Fruit fly (Drosophila melanogaster) whole organism, embryonic: Measurements from ENCODE around the gene CG4020.

Experiments used
- BEAF-32 ChIP-seq: fragments of 200-800 bp; sonication (Bioruptor generic); optimal IDR thresholded peaks from 3 replicates; lab custom pipeline; 2017; ENCODE audit warnings: missing biosample characterization, missing genetic modification characterization, mild to moderate bottlenecking, moderate library complexity, missing genetic modification reagents
- CG11723 ChIP-seq: fragments of 200-800 bp; sonication (Bioruptor generic); optimal IDR thresholded peaks from 2 replicates; lab custom pipeline; 2017; ENCODE audit warnings: missing biosample characterization, mild to moderate bottlenecking, missing genetic modification characterization
- CG15011 ChIP-seq: fragments of 200-800 bp; sonication (Bioruptor generic); optimal IDR thresholded peaks from 3 replicates; lab custom pipeline; 2018; ENCODE audit warnings: missing biosample characterization, mild to moderate bottlenecking, missing genetic modification characterization
- CG16815 ChIP-seq: fragments of 200-800 bp; sonication (Bioruptor generic); optimal IDR thresholded peaks from 3 replicates; lab custom pipeline; 2017; ENCODE audit warnings: missing biosample characterization, mild to moderate bottlenecking, missing genetic modification characterization
- CG18262 ChIP-seq: fragments of 200-800 bp; optimal IDR thresholded peaks from 3 replicates; lab custom pipeline; 2019; ENCODE audit warnings: missing biosample characterization, mild to moderate bottlenecking, missing genetic modification characterization, moderate library complexity
- CG18476 ChIP-seq: fragments of 200-800 bp; sonication (Bioruptor generic); optimal IDR thresholded peaks from 2 replicates; lab custom pipeline; 2016; ENCODE audit warnings: missing biosample characterization, mild to moderate bottlenecking, missing genetic modification characterization
- CG18599 ChIP-seq: fragments of 200-800 bp; sonication (Bioruptor generic); optimal IDR thresholded peaks from 3 replicates; lab custom pipeline; 2017; ENCODE audit warnings: missing biosample characterization, missing genetic modification characterization, mild to moderate bottlenecking, moderate library complexity, missing genetic modification reagents
- CG2116 ChIP-seq: fragments of 200-800 bp; sonication (Bioruptor generic); optimal IDR thresholded peaks from 3 replicates; lab custom pipeline; 2018; ENCODE audit warnings: missing biosample characterization, mild to moderate bottlenecking, missing genetic modification characterization
- CG2199 ChIP-seq: fragments of 200-800 bp; sonication (Bioruptor generic); IDR thresholded peaks from 3 replicates; pipeline ENCODE4 v1.3.6; 2022; ENCODE audit warnings: missing biosample characterization, missing genetic modification characterization
- CG3163 ChIP-seq: fragments of 200-800 bp; sonication (Bioruptor generic); optimal IDR thresholded peaks from 3 replicates; lab custom pipeline; 2016; ENCODE audit warnings: missing biosample characterization, missing genetic modification characterization
- CG34376 ChIP-seq: fragments of 200-800 bp; sonication (Bioruptor generic); optimal IDR thresholded peaks from 2 replicates; lab custom pipeline; 2018; ENCODE audit warnings: missing biosample characterization, mild to moderate bottlenecking, missing genetic modification characterization
- CG43689 ChIP-seq: fragments of 200-800 bp; sonication (Bioruptor generic); IDR thresholded peaks from 2 replicates; pipeline ENCODE4 v1.3.6; 2022; ENCODE audit warnings: missing biosample characterization, missing genetic modification characterization
- CG4424 ChIP-seq: fragments of 200-800 bp; sonication (Bioruptor generic); optimal IDR thresholded peaks from 3 replicates; lab custom pipeline; 2016; ENCODE audit warnings: missing biosample characterization, missing genetic modification characterization
- CG5180 ChIP-seq: fragments of 200-800 bp; sonication (Bioruptor generic); optimal IDR thresholded peaks from 3 replicates; lab custom pipeline; 2017; ENCODE audit warnings: missing biosample characterization, missing genetic modification characterization, mild to moderate bottlenecking, moderate library complexity, missing genetic modification reagents
- CG5245 ChIP-seq: fragments of 200-800 bp; sonication (Bioruptor generic); optimal IDR thresholded peaks from 3 replicates; lab custom pipeline; 2016; ENCODE audit warnings: missing biosample characterization, missing genetic modification characterization
- CG6689 ChIP-seq: fragments of 200-800 bp; sonication (Bioruptor generic); IDR thresholded peaks from 2 replicates; pipeline ENCODE4 v1.3.6; 2022; ENCODE audit warnings: missing biosample characterization, missing genetic modification characterization
- CG7372 ChIP-seq: fragments of 200-800 bp; sonication (Bioruptor generic); IDR thresholded peaks from 2 replicates; pipeline ENCODE4 v1.3.6; 2022; ENCODE audit warnings: missing biosample characterization, missing genetic modification characterization
- CG7786 ChIP-seq: fragments of 200-800 bp; sonication (Bioruptor generic); optimal IDR thresholded peaks from 2 replicates; lab custom pipeline; 2016; ENCODE audit warnings: missing biosample characterization, missing genetic modification characterization
- CG9797 ChIP-seq: fragments of 200-800 bp; sonication (Bioruptor generic); optimal IDR thresholded peaks from 3 replicates; lab custom pipeline; 2018; ENCODE audit warnings: missing biosample characterization, mild to moderate bottlenecking, missing genetic modification characterization
- CG9876 ChIP-seq: fragments of 200-800 bp; sonication (Bioruptor generic); optimal IDR thresholded peaks from 2 replicates; lab custom pipeline; 2016; ENCODE audit warnings: missing biosample characterization, missing genetic modification characterization
- CG9932 ChIP-seq: fragments of 200-800 bp; sonication (Bioruptor generic); IDR thresholded peaks from 2 replicates; pipeline ENCODE4 v1.3.6; 2022; ENCODE audit warnings: missing biosample characterization, missing genetic modification characterization
- CkIIα-i1 ChIP-seq: fragments of 200-800 bp; sonication (Bioruptor generic); IDR thresholded peaks from 2 replicates; pipeline ENCODE4 v1.3.6; 2022; ENCODE audit warnings: missing biosample characterization, missing genetic modification characterization
- Jarid2 ChIP-seq: fragments of 200-800 bp; sonication (Bioruptor generic); optimal IDR thresholded peaks from 3 replicates; lab custom pipeline; 2017; ENCODE audit warnings: mild to moderate bottlenecking, missing biosample characterization, missing genetic modification reagents, missing genetic modification characterization
- NC2β ChIP-seq: fragments of 200-800 bp; sonication (Bioruptor generic); optimal IDR thresholded peaks from 2 replicates; lab custom pipeline; 2016; ENCODE audit warnings: missing biosample characterization, missing genetic modification characterization
- NfI ChIP-seq: fragments of 200-800 bp; sonication (Bioruptor generic); optimal IDR thresholded peaks from 3 replicates; lab custom pipeline; 2018; ENCODE audit warnings: missing biosample characterization, mild to moderate bottlenecking, missing genetic modification characterization, moderate library complexity
- PHDP ChIP-seq: fragments of 200-800 bp; sonication (Bioruptor generic); optimal IDR thresholded peaks from 3 replicates; lab custom pipeline; 2018; ENCODE audit warnings: missing biosample characterization, mild to moderate bottlenecking, missing genetic modification characterization, moderate library complexity
- Poxn ChIP-seq: fragments of 200-800 bp; sonication (Bioruptor generic); IDR thresholded peaks from 2 replicates; pipeline ENCODE4 v1.3.6; 2022; ENCODE audit warnings: missing biosample characterization, missing genetic modification characterization
- Sry-δ ChIP-seq: fragments of 200-800 bp; sonication (Bioruptor generic); optimal IDR thresholded peaks from 2 replicates; lab custom pipeline; 2016; ENCODE audit warnings: missing biosample characterization, missing genetic modification characterization
- ap ChIP-seq: fragments of 200-800 bp; sonication (Bioruptor generic); IDR thresholded peaks from 2 replicates; pipeline ENCODE4 v1.3.6; 2022; ENCODE audit warnings: missing biosample characterization, missing genetic modification characterization
- bab2 ChIP-seq: fragments of 200-800 bp; sonication (Bioruptor generic); optimal IDR thresholded peaks from 2 replicates; lab custom pipeline; 2016; ENCODE audit warnings: missing biosample characterization, missing genetic modification characterization
- caup ChIP-seq: fragments of 200-800 bp; sonication (Bioruptor generic); optimal IDR thresholded peaks from 3 replicates; lab custom pipeline; 2017; ENCODE audit warnings: missing biosample characterization, mild to moderate bottlenecking, missing genetic modification characterization, moderate library complexity; ENCODE audit not compliant: severe bottlenecking
- cg ChIP-seq: fragments of 200-800 bp; sonication (Bioruptor generic); optimal IDR thresholded peaks from 3 replicates; lab custom pipeline; 2019; ENCODE audit warnings: missing biosample characterization, mild to moderate bottlenecking, missing genetic modification characterization, moderate library complexity
- chm ChIP-seq: fragments of 200-800 bp; sonication (Bioruptor generic); IDR thresholded peaks from 2 replicates; pipeline ENCODE4 v1.3.6; 2022; ENCODE audit warnings: missing biosample characterization, missing genetic modification characterization
- disco-r ChIP-seq: fragments of 200-800 bp; sonication (Bioruptor generic); optimal IDR thresholded peaks from 2 replicates; lab custom pipeline; 2016; ENCODE audit warnings: missing biosample characterization, missing genetic modification characterization
- dm ChIP-seq: fragments of 200-800 bp; sonication (Bioruptor generic); optimal IDR thresholded peaks from 3 replicates; lab custom pipeline; 2016; ENCODE audit warnings: missing biosample characterization, missing genetic modification characterization
- esg ChIP-seq: fragments of 200-800 bp; sonication (Bioruptor generic); conservative IDR thresholded peaks from 2 replicates; pipeline ENCODE4 v1.3.6; 2022; ENCODE audit warnings: missing biosample characterization, missing genetic modification characterization
- gt ChIP-seq: fragments of 200-800 bp; sonication (Bioruptor generic); IDR thresholded peaks from 2 replicates; pipeline ENCODE4 v1.3.6; 2022; ENCODE audit warnings: missing biosample characterization, missing genetic modification characterization
- her ChIP-seq: fragments of 200-800 bp; sonication (Bioruptor generic); optimal IDR thresholded peaks from 2 replicates; lab custom pipeline; 2016; ENCODE audit warnings: missing biosample characterization, missing genetic modification characterization
- hth ChIP-seq: fragments of >200 bp; optimal IDR thresholded peaks from 2 replicates; lab custom pipeline; 2017; ENCODE audit warnings: inconsistent platforms
- odd ChIP-seq: fragments of 200-800 bp; sonication (Bioruptor generic); optimal IDR thresholded peaks from 2 replicates; lab custom pipeline; 2017; ENCODE audit warnings: missing biosample characterization, mild to moderate bottlenecking, missing genetic modification characterization
- pfk ChIP-seq: fragments of 200-800 bp; sonication (Bioruptor generic); optimal IDR thresholded peaks from 2 replicates; lab custom pipeline; 2018; ENCODE audit warnings: missing biosample characterization, mild to moderate bottlenecking, missing genetic modification characterization, moderate library complexity
- pros ChIP-seq: fragments of 200-800 bp; sonication (Bioruptor generic); optimal IDR thresholded peaks from 3 replicates; lab custom pipeline; 2019; ENCODE audit warnings: missing biosample characterization, mild to moderate bottlenecking, missing genetic modification characterization, moderate library complexity
- sd ChIP-seq: fragments of 200-800 bp; sonication (Bioruptor generic); optimal IDR thresholded peaks from 3 replicates; lab custom pipeline; 2018; ENCODE audit warnings: missing biosample characterization, mild to moderate bottlenecking, missing genetic modification characterization, moderate library complexity
- sug ChIP-seq: fragments of 200-800 bp; optimal IDR thresholded peaks from 2 replicates; lab custom pipeline; 2019; ENCODE audit warnings: missing biosample characterization, mild to moderate bottlenecking, missing genetic modification characterization, moderate library complexity
- twi ChIP-seq: fragments of 200-800 bp; optimal IDR thresholded peaks from 2 replicates; lab custom pipeline; 2019; ENCODE audit warnings: missing biosample characterization, mild to moderate bottlenecking, missing genetic modification characterization, moderate library complexity
- unc-4 ChIP-seq: fragments of 200-800 bp; sonication (Bioruptor generic); IDR thresholded peaks from 2 replicates; pipeline ENCODE4 v1.3.6; 2022; ENCODE audit warnings: missing biosample characterization, missing genetic modification characterization; ENCODE audit not compliant: partially characterized antibody
- unpg ChIP-seq: fragments of 200-800 bp; sonication (Bioruptor generic); optimal IDR thresholded peaks from 3 replicates; lab custom pipeline; 2018; ENCODE audit warnings: missing biosample characterization, mild to moderate bottlenecking, missing genetic modification characterization, moderate library complexity
- zen2 ChIP-seq: fragments of 200-800 bp; sonication (Bioruptor generic); IDR thresholded peaks from 3 replicates; pipeline ENCODE4 v1.3.6; 2022; ENCODE audit warnings: missing biosample characterization, missing genetic modification characterization; ENCODE audit not compliant: partially characterized antibody

Gene CG4020

DNA sequence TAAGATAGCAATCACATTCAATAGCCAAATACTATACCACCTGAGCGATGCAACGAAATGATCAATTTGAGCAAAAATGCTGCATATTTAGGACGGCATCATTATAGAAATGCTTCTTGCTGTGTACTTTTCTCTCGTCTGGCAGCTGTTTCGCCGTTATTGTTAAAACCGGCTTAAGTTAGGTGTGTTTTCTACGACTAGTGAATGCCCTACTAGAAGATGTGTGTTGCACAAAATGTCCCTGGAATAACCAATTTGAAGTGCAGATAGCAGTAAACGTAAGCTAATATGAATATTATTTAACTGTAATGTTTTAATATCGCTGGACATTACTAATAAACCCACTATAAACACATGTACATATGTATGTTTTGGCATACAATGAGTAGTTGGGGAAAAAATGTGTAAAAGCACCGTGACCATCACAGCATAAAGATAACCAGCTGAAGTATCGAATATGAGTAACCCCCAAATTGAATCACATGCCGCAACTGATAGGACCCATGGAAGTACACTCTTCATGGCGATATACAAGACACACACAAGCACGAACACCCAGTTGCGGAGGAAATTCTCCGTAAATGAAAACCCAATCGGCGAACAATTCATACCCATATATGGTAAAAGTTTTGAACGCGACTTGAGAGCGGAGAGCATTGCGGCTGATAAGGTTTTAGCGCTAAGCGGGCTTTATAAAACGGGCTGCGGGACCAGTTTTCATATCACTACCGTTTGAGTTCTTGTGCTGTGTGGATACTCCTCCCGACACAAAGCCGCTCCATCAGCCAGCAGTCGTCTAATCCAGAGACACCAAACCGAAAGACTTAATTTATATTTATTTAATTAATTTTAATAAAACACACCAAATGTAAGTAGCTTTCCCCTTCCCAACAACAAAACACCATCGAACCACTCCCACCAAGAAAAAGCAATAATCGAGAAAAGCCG, 5.1 kb upstream of the CG4020 start, which contains the start of gene Act5C (continued):
- TF ChIP-seq unpg (GFP tag; lab: Kevin White, UChicago) (peak; percentile 96), CG11723 (GFP tag; lab: Kevin White, UChicago) (peak; percentile 85), CG7372 (GFP tag; lab: Robert Waterston, UW) (peak; percentile 86), sd (peak; percentile 73), caup (GFP tag; lab: Kevin White, UChicago) (peak; percentile 90), disco-r (GFP tag; lab: Kevin White, UChicago) (peak; percentile 92), zen2 (GFP tag; lab: Robert Waterston, UW) (no peak), CG6689 (GFP tag; lab: Robert Waterston, UW) (peak; percentile 93), NfI (GFP tag; lab: Kevin White, UChicago) (peak; percentile 91), cg (GFP tag; lab: Kevin White, UChicago) (peak; percentile 59), ap (GFP tag; lab: Robert Waterston, UW) (peak; percentile 82), Sry-δ (GFP tag; lab: Kevin White, UChicago) (peak; percentile 61), sug (tag; lab: Kevin White, UChicago) (peak; percentile 85), BEAF-32 (GFP tag; lab: Kevin White, UChicago) (peak; percentile 1), hth (lab: Kevin White, UChicago) (no peak), CkIIα-i1 (GFP tag; lab: Robert Waterston, UW) (no peak), esg (peak; percentile 84), CG5180 (peak; percentile 77), PHDP (peak; percentile 93), CG43689 (GFP tag; lab: Robert Waterston, UW) (peak; percentile 82), twi (tag; lab: Kevin White, UChicago) (peak; percentile 84), CG9797 (GFP tag; lab: Kevin White, UChicago) (peak; percentile 42), CG7786 (GFP tag; lab: Kevin White, UChicago) (peak; percentile 96), odd (GFP tag; lab: Kevin White, UChicago) (peak; percentile 83), NC2β (GFP tag; lab: Kevin White, UChicago) (peak; percentile 93), CG2199 (GFP tag; lab: Robert Waterston, UW) (peak; percentile 93), dm (GFP tag; lab: Kevin White, UChicago) (peak; percentile 89), pfk (no peak), CG18599 (GFP tag; lab: Kevin White, UChicago) (peak; percentile 94), her (GFP tag; lab: Kevin White, UChicago) (peak; percentile 92), gt (peak; percentile 81; the same call in 1 of the 2 replicates), chm (GFP tag; lab: Robert Waterston, UW) (peak; percentile 93), pros (GFP tag; lab: Kevin White, UChicago) (peak; percentile 85), CG9932 (peak; percentile 91), Jarid2 (GFP tag; lab: Kevin White, UChicago) (peak; percentile 77), bab2 (peak; percentile 94), CG15011 (peak; percentile 86), CG5245 (GFP tag; lab: Kevin White, UChicago) (peak; percentile 87), CG16815 (GFP tag; lab: Kevin White, UChicago) (peak; percentile 92), Poxn (GFP tag; lab: Robert Waterston, UW) (0 out of 2 replicates have a peak, but pooled peaks have one; percentile 76), CG9876 (GFP tag; lab: Kevin White, UChicago) (peak; percentile 90), CG3163 (GFP tag; lab: Kevin White, UChicago) (peak; percentile 82), CG18476 (peak; percentile 92), unc-4 (GFP tag; lab: Robert Waterston, UW) (no peak), CG34376 (GFP tag; lab: Kevin White, UChicago) (peak; percentile 75), CG4424 (peak; percentile 92), CG18262 (peak; percentile 95), CG2116 (peak; percentile 68)
